Worm (Caenorhabditis elegans) whole organism, young adult: Measurements from ENCODE around the gene algn-8.
A peak's percentile ranks its signal among the peaks of the same experiment; 100 is the strongest.

Experiments used
- B0261.1 ChIP-seq: sonication (generic microtip); optimal IDR thresholded peaks from 2 replicates; lab custom pipeline; 2016; ENCODE audit warnings: mild to moderate bottlenecking, missing genetic modification characterization, moderate library complexity, missing compliant biosample characterization
- C06A6.2 ChIP-seq: fragments of 200-800 bp; sonication (Bioruptor generic); conservative IDR thresholded peaks from 2 replicates; pipeline ENCODE4 v1.3.6; 2022; ENCODE audit warnings: missing genetic modification characterization, missing compliant biosample characterization
- D2030.7 ChIP-seq: fragments of 200-800 bp; sonication (Bioruptor generic); IDR thresholded peaks from 2 replicates; pipeline ENCODE4 v1.3.6; 2022; ENCODE audit warnings: missing genetic modification reagents, missing genetic modification characterization, missing compliant biosample characterization
- F22D6.2 ChIP-seq: sonication (generic microtip); optimal IDR thresholded peaks from 2 replicates; lab custom pipeline; 2016; ENCODE audit warnings: mild to moderate bottlenecking, missing genetic modification characterization, missing compliant biosample characterization
- F49E8.2 ChIP-seq: sonication (generic microtip); optimal IDR thresholded peaks from 3 replicates; lab custom pipeline; 2017; ENCODE audit warnings: missing genetic modification characterization, mild to moderate bottlenecking, missing compliant biosample characterization, antibody characterized with exemption, moderate library complexity; ENCODE audit not compliant: insufficient read depth
- F57C9.4 ChIP-seq: sonication (generic microtip); optimal IDR thresholded peaks from 2 replicates; lab custom pipeline; 2017; ENCODE audit warnings: mild to moderate bottlenecking, missing genetic modification characterization, missing compliant biosample characterization
- K11D2.4 ChIP-seq: fragments of 200-800 bp; sonication (Bioruptor generic); IDR thresholded peaks from 2 replicates; pipeline ENCODE4 v1.3.6; 2022; ENCODE audit warnings: missing genetic modification reagents, missing genetic modification characterization, missing compliant biosample characterization
- Y67H2A.10 ChIP-seq: fragments of 200-800 bp; sonication (Bioruptor generic); conservative IDR thresholded peaks from 2 replicates; pipeline ENCODE4 v1.3.6; 2022; ENCODE audit warnings: missing genetic modification reagents, missing genetic modification characterization, missing compliant biosample characterization
- Y79H2A.3 ChIP-seq: fragments of 200-800 bp; sonication (Bioruptor generic); conservative IDR thresholded peaks from 2 replicates; pipeline ENCODE4 v1.3.6; 2022; ENCODE audit warnings: missing genetic modification reagents, missing genetic modification characterization, missing compliant biosample characterization
- atf-7 ChIP-seq: sonication (generic microtip); optimal IDR thresholded peaks from 2 replicates; lab custom pipeline; 2017; ENCODE audit warnings: mild to moderate bottlenecking, missing genetic modification characterization, missing compliant biosample characterization
- athp-1 ChIP-seq: sonication (generic microtip); optimal IDR thresholded peaks from 2 replicates; lab custom pipeline; 2017; ENCODE audit warnings: mild to moderate bottlenecking, missing genetic modification characterization, missing compliant biosample characterization
- attf-3 ChIP-seq: fragments of 200-800 bp; sonication (Bioruptor generic); conservative IDR thresholded peaks from 2 replicates; pipeline ENCODE4 v1.3.6; 2022; ENCODE audit warnings: missing genetic modification reagents, missing genetic modification characterization, missing compliant biosample characterization
- attf-5 ChIP-seq: fragments of 200-800 bp; sonication (Bioruptor generic); optimal IDR thresholded peaks from 2 replicates; lab custom pipeline; 2018; ENCODE audit warnings: mild to moderate bottlenecking, missing genetic modification characterization, missing compliant biosample characterization
- chd-7 ChIP-seq: sonication (generic microtip); optimal IDR thresholded peaks from 2 replicates; lab custom pipeline; 2016; ENCODE audit warnings: mild to moderate bottlenecking, missing genetic modification characterization, moderate library complexity, missing compliant biosample characterization
- dox-1 ChIP-seq: fragments of 200-800 bp; sonication (Bioruptor generic); IDR thresholded peaks from 2 replicates; pipeline ENCODE4 v1.3.6; 2022; ENCODE audit warnings: missing genetic modification reagents, missing genetic modification characterization, missing compliant biosample characterization
- egl-44 ChIP-seq: fragments of 200-800 bp; sonication (Bioruptor generic); IDR thresholded peaks from 2 replicates; pipeline ENCODE4 v1.3.6; 2022; ENCODE audit warnings: missing genetic modification reagents, missing genetic modification characterization, missing compliant biosample characterization
- ekl-4 ChIP-seq: fragments of 200-800 bp; sonication (Bioruptor generic); IDR thresholded peaks from 2 replicates; pipeline ENCODE4 v1.3.6; 2022; ENCODE audit warnings: missing genetic modification reagents, missing genetic modification characterization, missing compliant biosample characterization
- ets-4 ChIP-seq: fragments of 200-800 bp; sonication (Bioruptor generic); optimal IDR thresholded peaks from 2 replicates; lab custom pipeline; 2018; ENCODE audit warnings: mild to moderate bottlenecking, missing genetic modification characterization, missing compliant biosample characterization
- let-607 ChIP-seq, 2 experiments: fragments of 200-800 bp in 1 of 2; sonication (Bioruptor generic) in 1 of 2; sonication (generic microtip) in 1 of 2; optimal IDR thresholded peaks; 2 replicates each; lab custom pipeline; 2016 to 2018; ENCODE audit warnings: mild to moderate bottlenecking in 2 of 2, missing compliant biosample characterization in 2 of 2, missing genetic modification characterization in 2 of 2, moderate library complexity in 2 of 2, missing genotype in 1 of 2
- lin-26 ChIP-seq: fragments of 200-800 bp; sonication (Bioruptor generic); IDR thresholded peaks from 2 replicates; pipeline ENCODE4 v1.3.6; 2022; ENCODE audit warnings: missing genetic modification reagents, missing genetic modification characterization, missing compliant biosample characterization
- lin-40 ChIP-seq: sonication (generic microtip); optimal IDR thresholded peaks from 2 replicates; lab custom pipeline; 2016; ENCODE audit warnings: missing genetic modification characterization, mild to moderate bottlenecking, missing compliant biosample characterization, missing genotype, missing genetic modification reagents
- lin-54 ChIP-seq: fragments of 200-800 bp; sonication (Bioruptor generic); optimal IDR thresholded peaks from 2 replicates; lab custom pipeline; 2018; ENCODE audit warnings: mild to moderate bottlenecking, missing genetic modification characterization, missing compliant biosample characterization
- lsl-1 ChIP-seq: fragments of 200-800 bp; sonication (Bioruptor generic); optimal IDR thresholded peaks from 2 replicates; lab custom pipeline; 2018; ENCODE audit warnings: mild to moderate bottlenecking, missing genetic modification characterization, moderate library complexity, missing compliant biosample characterization
- madf-6 ChIP-seq: fragments of 200-800 bp; sonication (Bioruptor generic); IDR thresholded peaks from 2 replicates; pipeline ENCODE4 v1.3.6; 2022; ENCODE audit warnings: missing genetic modification reagents, missing genetic modification characterization, missing compliant biosample characterization
- mel-28 ChIP-seq: sonication (generic microtip); optimal IDR thresholded peaks from 2 replicates; lab custom pipeline; 2016; ENCODE audit warnings: borderline replicate concordance, mild to moderate bottlenecking, missing genetic modification characterization, missing compliant biosample characterization
- nfyb-1 ChIP-seq: fragments of 200-800 bp; sonication (Bioruptor generic); IDR thresholded peaks from 2 replicates; pipeline ENCODE4 v1.3.6; 2022; ENCODE audit warnings: missing genetic modification reagents, missing genetic modification characterization, missing compliant biosample characterization
- nhr-179 ChIP-seq: sonication (generic microtip); optimal IDR thresholded peaks from 2 replicates; lab custom pipeline; 2016; ENCODE audit warnings: mild to moderate bottlenecking, missing genetic modification characterization, missing compliant biosample characterization
- nhr-80 ChIP-seq: sonication (generic microtip); optimal IDR thresholded peaks from 2 replicates; lab custom pipeline; 2016; ENCODE audit warnings: missing genetic modification characterization, missing compliant biosample characterization
- nhr-90 ChIP-seq: sonication (generic microtip); optimal IDR thresholded peaks from 2 replicates; lab custom pipeline; 2016; ENCODE audit warnings: missing genotype, mild to moderate bottlenecking, missing genetic modification characterization, missing compliant biosample characterization
- sea-2 ChIP-seq: fragments of 200-800 bp; sonication (Bioruptor generic); IDR thresholded peaks from 2 replicates; pipeline ENCODE4 v1.3.6; 2022; ENCODE audit warnings: missing genetic modification characterization, missing compliant biosample characterization
- snpc-1.3 ChIP-seq: sonication (generic microtip); optimal IDR thresholded peaks from 2 replicates; lab custom pipeline; 2017; ENCODE audit warnings: missing genetic modification characterization, mild to moderate bottlenecking, missing compliant biosample characterization, antibody characterized with exemption, moderate library complexity, missing genotype, missing genetic modification reagents; ENCODE audit not compliant: insufficient read depth
- snpc-4 ChIP-seq, 5 experiments: fragments of 150-350 bp in 1 of 5; sonication (generic microtip) in 4 of 5; optimal IDR thresholded peaks; 2 replicates each; lab custom pipeline; 2014 to 2018; ENCODE audit warnings: missing genetic modification characterization in 5 of 5, missing biosample characterization in 3 of 5, antibody characterized with exemption in 2 of 5, mild to moderate bottlenecking in 2 of 5, missing compliant biosample characterization in 2 of 5, missing genotype in 2 of 5, moderate library complexity in 2 of 5, missing genetic modification reagents in 1 of 5
- tbp1 ChIP-seq: fragments of 200-800 bp; sonication (Bioruptor generic); optimal IDR thresholded peaks from 2 replicates; lab custom pipeline; 2018; ENCODE audit warnings: mild to moderate bottlenecking, missing genetic modification characterization, missing compliant biosample characterization
- unc-62 ChIP-seq: fragments of 150-350 bp; optimal IDR thresholded peaks from 2 replicates; lab custom pipeline; 2014; ENCODE audit warnings: missing biosample characterization, missing genetic modification reagents, missing genetic modification characterization
- xnd-1 ChIP-seq: sonication (generic microtip); optimal IDR thresholded peaks from 2 replicates; lab custom pipeline; 2016; ENCODE audit warnings: missing genotype, missing genetic modification reagents, missing genetic modification characterization, missing compliant biosample characterization
- ztf-22 ChIP-seq: fragments of 200-800 bp; sonication (Bioruptor generic); optimal IDR thresholded peaks from 2 replicates; lab custom pipeline; 2018; ENCODE audit warnings: mild to moderate bottlenecking, missing genetic modification characterization, moderate library complexity, missing compliant biosample characterization
- ztf-25 ChIP-seq: fragments of 200-800 bp; sonication (Bioruptor generic); IDR thresholded peaks from 2 replicates; pipeline ENCODE4 v1.3.6; 2022; ENCODE audit warnings: missing genetic modification reagents, missing genetic modification characterization, missing compliant biosample characterization
- ztf-26 ChIP-seq: sonication (generic microtip); optimal IDR thresholded peaks from 2 replicates; lab custom pipeline; 2017; ENCODE audit warnings: missing genetic modification characterization, missing compliant biosample characterization

algn-8 gene

ce11 chrII:9892409-9892808, 6.2 kb upstream of the algn-8 start, which contains the start of gene C08H9.16 (continued):
- TF ChIP-seq Y67H2A.10 (no peak), lin-40 (tag; lab: Kevin White, UChicago) (no peak), B0261.1 (no peak), chd-7 (tag; lab: Kevin White, UChicago) (no peak), K11D2.4 (GFP tag; lab: Robert Waterston, UW) (no peak), C06A6.2 (GFP tag; lab: Robert Waterston, UW) (no peak), snpc-1.3 (tag; lab: Kevin White, UChicago) (peak; percentile 45), athp-1 (no peak), F49E8.2 (tag; lab: Kevin White, UChicago) (no peak), mel-28 (tag; lab: Kevin White, UChicago) (no peak), xnd-1 (tag; lab: Kevin White, UChicago) (peak; percentile 8), lsl-1 (GFP tag; lab: Kevin White, UChicago) (peak; percentile 88), F57C9.4 (tag; lab: Kevin White, UChicago) (no peak), sea-2 (GFP tag; lab: Robert Waterston, UW) (no peak), let-607 (tag; optimal IDR thresholded peaks at IDR 0.05; lab: Kevin White, UChicago) (peak; percentile 89 to 94), attf-3 (GFP tag; lab: Robert Waterston, UW) (no peak), Y79H2A.3 (GFP tag; lab: Robert Waterston, UW) (no peak), attf-5 (GFP tag; lab: Kevin White, UChicago) (peak; percentile 26), ztf-26 (tag; lab: Kevin White, UChicago) (no peak)
- TF ChIP-seq, all 124 proteins: peak for 15

- TF ChIP-seq let-607 (tag; optimal IDR thresholded peaks at IDR 0.05; lab: Kevin White, UChicago) (peak; percentile 96 to 97), dox-1 (GFP tag; lab: Robert Waterston, UW) (peak; percentile 38; the same call in 1 of the 2 replicates), lin-26 (GFP tag; lab: Robert Waterston, UW) (peak; percentile 68; the same call in 1 of the 2 replicates), nhr-179 (no peak), nfyb-1 (GFP tag; lab: Robert Waterston, UW) (peak; percentile 21; the same call in 1 of the 2 replicates), nhr-90 (tag; lab: Kevin White, UChicago) (peak; percentile 6), snpc-4 (GFP tag; optimal IDR thresholded peaks at IDR 0.05; lab: Kevin White, UChicago) (no peak), snpc-4 (tag; optimal IDR thresholded peaks at IDR 0.05; lab: Kevin White, UChicago) (peak in 1 of 4 experiments; percentile 29), unc-62 (GFP tag; lab: Kevin White, UChicago) (peak; percentile 34), ekl-4 (GFP tag; lab: Robert Waterston, UW) (peak; percentile 13; the same call in 1 of the 2 replicates), ztf-22 (GFP tag; lab: Kevin White, UChicago) (peak; percentile 55), ets-4 (GFP tag; lab: Kevin White, UChicago) (peak; percentile 71), D2030.7 (GFP tag; lab: Robert Waterston, UW) (no peak), tbp1 (GFP tag; lab: Kevin White, UChicago) (peak; percentile 4), nhr-80 (tag; lab: Kevin White, UChicago) (peak; percentile 97), madf-6 (peak; percentile 33; the same call in 1 of the 2 replicates), lin-54 (peak; percentile 21), atf-7 (tag; lab: Kevin White, UChicago) (peak; percentile 26), egl-44 (GFP tag; lab: Robert Waterston, UW) (peak; percentile 15; the same call in 1 of the 2 replicates), ztf-25 (GFP tag; lab: Robert Waterston, UW) (no peak), F22D6.2 (tag; lab: Kevin White, UChicago) (no peak)
Observed at ce11 chrII:9891823-9892222, 5.6 kb upstream of the algn-8 start.
